Worm (Caenorhabditis elegans) whole organism, early embryonic: Measurements from ENCODE around the gene nas-3.

Experiments
- B0310.2 ChIP-seq: sonication (generic microtip); optimal IDR thresholded peaks from 2 replicates; lab custom pipeline; 2016; ENCODE audit warnings: mild to moderate bottlenecking, missing genetic modification characterization, missing compliant biosample characterization
- F13C5.2 ChIP-seq: sonication (generic microtip); optimal IDR thresholded peaks from 2 replicates; lab custom pipeline; 2017; ENCODE audit warnings: mild to moderate bottlenecking, missing genetic modification characterization, inconsistent platforms, missing compliant biosample characterization
- aly-1 ChIP-seq: sonication (generic microtip); optimal IDR thresholded peaks from 2 replicates; lab custom pipeline; 2016; ENCODE audit warnings: missing genetic modification characterization, missing compliant biosample characterization
- ama-1 ChIP-seq: fragments of 150-350 bp; optimal IDR thresholded peaks from 2 replicates; lab custom pipeline; 2014
- ceh-13 ChIP-seq: fragments of 200-800 bp; sonication (Bioruptor generic); optimal IDR thresholded peaks from 2 replicates; lab custom pipeline; 2018; ENCODE audit warnings: mild to moderate bottlenecking, missing genetic modification characterization, missing compliant biosample characterization
- ceh-36 ChIP-seq: sonication (generic microtip); optimal IDR thresholded peaks from 2 replicates; lab custom pipeline; 2016; ENCODE audit warnings: missing genetic modification characterization, inconsistent platforms, missing compliant biosample characterization
- ets-7 ChIP-seq: sonication (generic microtip); optimal IDR thresholded peaks from 2 replicates; lab custom pipeline; 2016; ENCODE audit warnings: missing genotype, missing genetic modification characterization, missing compliant biosample characterization
- flt-1 ChIP-seq: fragments of 200-800 bp; sonication (Bioruptor generic); IDR thresholded peaks from 2 replicates; pipeline ENCODE4 v1.3.6; 2022; ENCODE audit warnings: missing genetic modification characterization, missing compliant biosample characterization
- hmbx-1 ChIP-seq: sonication (generic microtip); optimal IDR thresholded peaks from 2 replicates; lab custom pipeline; 2016; ENCODE audit warnings: mild to moderate bottlenecking, missing genetic modification characterization, missing compliant biosample characterization
- hmg-4 ChIP-seq: fragments of 200-800 bp; sonication (Bioruptor generic); optimal IDR thresholded peaks from 2 replicates; lab custom pipeline; 2018; ENCODE audit warnings: mild to moderate bottlenecking, missing genetic modification characterization, missing compliant biosample characterization
- hnd-1 ChIP-seq: sonication (generic microtip); optimal IDR thresholded peaks from 2 replicates; lab custom pipeline; 2016; ENCODE audit warnings: missing genetic modification characterization, missing compliant biosample characterization
- pes-1 ChIP-seq: fragments of 200-800 bp; sonication (Bioruptor generic); IDR thresholded peaks from 2 replicates; pipeline ENCODE4 v1.3.6; 2022; ENCODE audit warnings: missing genetic modification reagents, missing genetic modification characterization, missing compliant biosample characterization
- scrt-1 ChIP-seq: fragments of 200-800 bp; sonication (Bioruptor generic); IDR thresholded peaks from 2 replicates; pipeline ENCODE4 v1.3.6; 2022; ENCODE audit warnings: missing genetic modification characterization, missing compliant biosample characterization
- sea-1 ChIP-seq: fragments of 200-800 bp; sonication (Bioruptor generic); conservative IDR thresholded peaks from 2 replicates; pipeline ENCODE4 v1.3.6; 2022; ENCODE audit warnings: missing genetic modification characterization, missing compliant biosample characterization
- tbx-11 ChIP-seq: fragments of 200-800 bp; sonication (Bioruptor generic); IDR thresholded peaks from 2 replicates; pipeline ENCODE4 v1.3.6; 2022; ENCODE audit warnings: missing genetic modification characterization, missing compliant biosample characterization
- tbx-37 ChIP-seq: fragments of 200-800 bp; sonication (Bioruptor generic); conservative IDR thresholded peaks from 2 replicates; pipeline ENCODE4 v1.3.6; 2022; ENCODE audit warnings: missing genetic modification reagents, missing genetic modification characterization, missing compliant biosample characterization
- tra-4 ChIP-seq: sonication (generic microtip); optimal IDR thresholded peaks from 2 replicates; lab custom pipeline; 2017; ENCODE audit warnings: missing genetic modification characterization, missing compliant biosample characterization

Gene nas-3

DNA sequence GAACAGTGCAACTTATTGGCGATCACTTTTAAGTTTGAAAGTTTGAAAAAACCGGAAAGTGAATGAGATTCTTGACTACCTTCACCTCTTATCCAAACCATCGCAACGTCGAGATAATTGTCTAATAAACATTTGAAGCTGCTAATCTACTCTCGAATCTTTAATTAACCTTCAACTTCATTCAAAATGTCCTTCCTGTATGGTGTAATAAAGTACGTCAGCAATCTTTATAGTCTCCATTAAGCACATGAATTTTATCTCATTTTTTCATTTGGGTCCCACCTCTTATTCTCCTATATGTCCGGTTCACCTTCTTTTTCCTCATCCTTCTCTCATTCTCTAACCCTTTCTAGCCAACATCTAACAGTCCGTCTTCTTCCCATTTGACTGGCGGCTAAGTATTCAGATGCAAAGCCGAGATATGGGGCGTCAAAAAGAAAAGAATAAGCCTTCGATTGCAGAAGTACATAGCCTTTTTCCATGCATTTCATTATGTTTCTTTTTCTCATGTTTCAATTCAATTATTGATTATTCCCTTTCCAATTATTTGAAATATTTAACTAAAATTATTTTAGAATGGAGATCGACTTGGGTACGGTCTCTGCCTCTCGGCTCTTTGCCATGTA, 23.0 kb downstream of the nas-3 start, which contains the start of gene swt-5:
Gene swt-5, plus strand, starts transcription at position 576 of the 626 bp plus-strand sequence.
- TF ChIP-seq F13C5.2, result no peak
- TF ChIP-seq B0310.2 (tag; lab: Kevin White, UChicago), result no peak
- TF ChIP-seq ama-1, result no peak
- TF ChIP-seq tbx-37 (GFP tag; lab: Robert Waterston, UW), result no peak
- no peak for TF ChIP-seq flt-1 (GFP tag; lab: Robert Waterston, UW)
- no peak for TF ChIP-seq tbx-11 (GFP tag; lab: Robert Waterston, UW)

DNA sequence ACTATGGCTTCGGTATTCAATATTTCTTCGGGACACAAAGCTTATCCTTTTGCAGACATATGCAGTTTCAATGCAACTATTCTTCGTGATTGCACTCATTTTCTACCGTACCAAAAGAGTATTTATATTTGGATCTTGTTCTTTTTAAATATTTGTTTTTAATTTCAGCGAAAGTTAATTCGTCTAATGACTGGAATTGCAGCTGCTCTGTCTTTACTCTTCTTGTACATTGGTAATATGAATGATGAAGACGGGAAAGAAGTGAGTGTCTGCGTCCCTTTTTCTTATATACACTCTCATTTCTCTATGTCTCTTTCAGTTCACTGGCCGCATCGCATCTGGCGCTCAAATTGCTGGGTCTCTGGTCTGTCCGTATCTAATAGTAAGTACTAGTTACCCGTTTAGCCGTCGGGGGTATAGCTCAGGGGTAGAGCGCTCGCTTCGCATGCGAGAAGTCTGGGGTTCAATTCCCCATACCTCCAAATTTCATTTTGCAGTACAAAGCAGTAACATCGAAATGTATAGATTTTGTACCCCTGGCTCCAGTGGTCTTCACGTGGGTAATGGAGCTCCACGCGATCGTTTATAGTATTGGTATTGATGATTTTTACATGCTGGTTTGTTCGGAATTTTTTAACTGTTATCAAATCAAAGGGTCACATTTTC, 25.3 kb downstream of the nas-3 start:
- TF ChIP-seq ceh-36 (peak; percentile 91), aly-1 (tag; lab: Kevin White, UChicago) (peak; percentile 91), flt-1 (GFP tag; lab: Robert Waterston, UW) (peak; percentile 96), ceh-13 (peak; percentile 84), B0310.2 (tag; lab: Kevin White, UChicago) (peak; percentile 93), hmg-4 (GFP tag; lab: Kevin White, UChicago) (peak; percentile 96), pes-1 (GFP tag; lab: Robert Waterston, UW) (no peak; the same call in 1 of the 2 replicates), hmbx-1 (tag; lab: Kevin White, UChicago) (peak; percentile 74), hnd-1 (tag; lab: Kevin White, UChicago) (peak; percentile 87), tbx-37 (GFP tag; lab: Robert Waterston, UW) (peak; percentile 92), scrt-1 (peak; percentile 97), F13C5.2 (peak; percentile 91), tra-4 (peak; percentile 75), sea-1 (GFP tag; lab: Robert Waterston, UW) (peak; percentile 96), ets-7 (tag; lab: Kevin White, UChicago) (peak; percentile 76), tbx-11 (GFP tag; lab: Robert Waterston, UW) (peak; percentile 94), ama-1 (no peak)

DNA sequence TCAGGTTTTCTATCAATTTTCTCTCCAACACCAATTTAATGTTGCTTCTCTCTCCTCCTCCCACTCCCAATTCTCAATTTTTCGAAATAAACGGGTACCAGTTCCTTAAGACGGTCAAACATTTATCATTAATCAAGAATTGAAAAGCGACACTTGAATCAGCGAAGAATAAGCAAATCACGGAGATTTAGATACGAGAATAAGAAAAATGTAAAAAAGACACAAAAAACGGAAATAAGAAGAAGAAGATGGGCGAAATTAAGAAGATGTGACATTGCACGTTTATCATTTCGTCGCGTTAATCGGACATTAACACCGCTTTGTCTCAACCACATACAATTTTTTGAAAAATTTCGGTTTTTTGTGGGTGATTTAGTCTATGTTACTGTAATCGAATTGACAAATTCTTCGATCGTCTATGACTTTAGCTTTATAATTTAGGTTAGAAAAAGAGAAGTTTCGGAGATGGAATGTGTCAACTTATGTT, 26.6 kb downstream of the nas-3 start, which contains the start of gene haao-1:
Gene haao-1, plus strand, starts transcription at position 437 of the 487 bp plus-strand sequence.
- TF ChIP-seq ets-7 (tag; lab: Kevin White, UChicago) (no peak), ama-1 (no peak), hnd-1 (tag; lab: Kevin White, UChicago) (no peak), tbx-11 (GFP tag; lab: Robert Waterston, UW) (no peak), pes-1 (GFP tag; lab: Robert Waterston, UW) (no peak), hmg-4 (GFP tag; lab: Kevin White, UChicago) (no peak), tbx-37 (GFP tag; lab: Robert Waterston, UW) (no peak), tra-4 (no peak), sea-1 (GFP tag; lab: Robert Waterston, UW) (no peak), ceh-36 (no peak), ceh-13 (no peak), F13C5.2 (no peak), hmbx-1 (tag; lab: Kevin White, UChicago) (no peak), scrt-1 (no peak), aly-1 (tag; lab: Kevin White, UChicago) (no peak)

DNA sequence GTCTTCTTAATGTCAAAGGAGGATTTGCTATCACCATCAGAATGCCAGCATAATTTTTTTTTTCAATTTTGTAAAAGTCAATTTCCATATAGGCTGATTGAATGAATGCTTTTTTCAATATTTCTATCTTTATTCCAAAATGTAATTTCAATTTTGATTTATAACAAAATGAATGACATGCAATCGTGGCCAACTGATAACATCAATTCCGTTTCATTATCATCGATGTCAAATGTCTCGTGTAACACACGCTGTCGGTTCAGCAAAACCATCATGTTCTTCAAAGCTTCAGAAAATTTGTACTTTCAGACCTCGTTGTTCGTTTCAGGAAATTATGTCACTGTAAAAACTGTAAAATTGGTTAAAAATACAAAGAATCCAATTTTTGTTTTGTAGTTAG, 29.0 kb downstream of the nas-3 start:
- no peak for TF ChIP-seq scrt-1
- no peak for TF ChIP-seq tra-4
- TF ChIP-seq hnd-1 (tag; lab: Kevin White, UChicago), result no peak
- TF ChIP-seq tbx-37 (GFP tag; lab: Robert Waterston, UW), result no peak
- no peak for TF ChIP-seq aly-1 (tag; lab: Kevin White, UChicago)
- no peak for TF ChIP-seq flt-1 (GFP tag; lab: Robert Waterston, UW)
- TF ChIP-seq ceh-13, result no peak
- no peak for TF ChIP-seq F13C5.2
- no peak for TF ChIP-seq ets-7 (tag; lab: Kevin White, UChicago)
- no peak for TF ChIP-seq sea-1 (GFP tag; lab: Robert Waterston, UW)
- TF ChIP-seq B0310.2 (tag; lab: Kevin White, UChicago), result no peak
- TF ChIP-seq ama-1, result no peak
- TF ChIP-seq hmg-4 (GFP tag; lab: Kevin White, UChicago), result no peak
- no peak for TF ChIP-seq pes-1 (GFP tag; lab: Robert Waterston, UW)
- TF ChIP-seq ceh-36, result no peak
- TF ChIP-seq hmbx-1 (tag; lab: Kevin White, UChicago), result no peak

- TF ChIP-seq hnd-1 (tag; lab: Kevin White, UChicago) (no peak), hmbx-1 (tag; lab: Kevin White, UChicago) (no peak), scrt-1 (no peak), ceh-13 (no peak), tbx-37 (GFP tag; lab: Robert Waterston, UW) (no peak), tbx-11 (GFP tag; lab: Robert Waterston, UW) (no peak), aly-1 (tag; lab: Kevin White, UChicago) (no peak), F13C5.2 (no peak), sea-1 (GFP tag; lab: Robert Waterston, UW) (no peak), tra-4 (no peak), ama-1 (no peak), ets-7 (tag; lab: Kevin White, UChicago) (no peak), ceh-36 (no peak), hmg-4 (GFP tag; lab: Kevin White, UChicago) (no peak), flt-1 (GFP tag; lab: Robert Waterston, UW) (no peak), B0310.2 (tag; lab: Kevin White, UChicago) (no peak), pes-1 (GFP tag; lab: Robert Waterston, UW) (no peak)
Measured at ce11 chrV:9507742-9508141, 29.8 kb downstream of the nas-3 start, which contains the start of gene acs-14. acs-14 (plus strand) TSS chrV:9508132.

DNA sequence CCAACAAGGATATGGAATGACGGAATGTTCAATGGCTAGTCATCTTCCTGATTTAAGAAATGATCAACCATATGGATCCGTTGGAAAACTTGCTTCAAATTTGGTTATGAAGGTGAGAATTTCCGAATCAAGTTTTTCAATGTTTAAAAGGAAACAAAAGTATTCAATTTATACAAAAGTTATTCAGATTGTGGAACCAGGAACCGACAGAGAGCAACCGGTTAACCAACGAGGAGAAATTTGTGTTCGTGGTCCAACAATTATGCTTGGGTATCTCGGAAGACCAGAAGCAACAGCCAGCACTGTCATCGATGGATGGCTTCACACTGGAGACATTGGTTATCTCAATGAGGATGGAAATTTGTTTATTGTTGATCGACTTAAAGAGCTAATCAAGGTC, 31.6 kb downstream of the nas-3 start:
- TF ChIP-seq ets-7 (tag; lab: Kevin White, UChicago), result no peak
- no peak for TF ChIP-seq ceh-36
- no peak for TF ChIP-seq ama-1
- no peak for TF ChIP-seq scrt-1
- no peak for TF ChIP-seq ceh-13
- TF ChIP-seq tbx-37 (GFP tag; lab: Robert Waterston, UW), result no peak
- TF ChIP-seq tra-4, result no peak
- no peak for TF ChIP-seq flt-1 (GFP tag; lab: Robert Waterston, UW)
- TF ChIP-seq hmg-4 (GFP tag; lab: Kevin White, UChicago), result no peak
- TF ChIP-seq hnd-1 (tag; lab: Kevin White, UChicago), result no peak
- no peak for TF ChIP-seq F13C5.2
- TF ChIP-seq sea-1 (GFP tag; lab: Robert Waterston, UW), result no peak
- TF ChIP-seq hmbx-1 (tag; lab: Kevin White, UChicago), result no peak
- TF ChIP-seq aly-1 (tag; lab: Kevin White, UChicago), result no peak
- TF ChIP-seq pes-1 (GFP tag; lab: Robert Waterston, UW), result no peak
- TF ChIP-seq B0310.2 (tag; lab: Kevin White, UChicago), result no peak
- TF ChIP-seq tbx-11 (GFP tag; lab: Robert Waterston, UW), result no peak
